Worm (Caenorhabditis elegans) whole organism, L4 larva: Measurements from ENCODE around the gene srw-76.

Source experiments
- F10B5.3 ChIP-seq: sonication (generic microtip); optimal IDR thresholded peaks from 2 replicates; lab custom pipeline; 2016; ENCODE audit warnings: mild to moderate bottlenecking, missing genetic modification characterization, missing compliant biosample characterization
- F26F4.8 ChIP-seq: fragments of 200-800 bp; sonication (Bioruptor generic); conservative IDR thresholded peaks from 2 replicates; pipeline ENCODE4 v1.3.6; 2022; ENCODE audit warnings: missing genetic modification characterization, missing compliant biosample characterization
- F44E2.7 ChIP-seq: fragments of 200-800 bp; sonication (Bioruptor generic); IDR thresholded peaks from 2 replicates; pipeline ENCODE4 v2.1.2; 2022; ENCODE audit warnings: missing genetic modification characterization, missing compliant biosample characterization
- T20F7.1 ChIP-seq: fragments of 200-800 bp; sonication (Bioruptor generic); optimal IDR thresholded peaks from 2 replicates; lab custom pipeline; 2018; ENCODE audit warnings: mild to moderate bottlenecking, missing genetic modification characterization, missing compliant biosample characterization
- T26A8.4 ChIP-seq: fragments of 200-800 bp; sonication (Bioruptor generic); IDR thresholded peaks from 2 replicates; pipeline ENCODE4 v1.3.6; 2022; ENCODE audit warnings: missing genetic modification characterization, missing compliant biosample characterization
- Y48G9A.11 ChIP-seq: fragments of 200-800 bp; sonication (Bioruptor generic); IDR thresholded peaks from 2 replicates; pipeline ENCODE4 v1.3.6; 2022; ENCODE audit warnings: missing genetic modification reagents, missing genetic modification characterization, missing compliant biosample characterization
- Y5F2A.4 ChIP-seq: fragments of 200-800 bp; sonication (Bioruptor generic); optimal IDR thresholded peaks from 2 replicates; lab custom pipeline; 2018; ENCODE audit warnings: mild to moderate bottlenecking, missing genetic modification characterization, missing compliant biosample characterization
- ZK337.2 ChIP-seq: fragments of 200-800 bp; sonication (Bioruptor generic); IDR thresholded peaks from 2 replicates; pipeline ENCODE4 v1.3.6; 2022; ENCODE audit warnings: missing genetic modification reagents, missing genetic modification characterization, missing compliant biosample characterization
- ZK546.5 ChIP-seq, 2 experiments: sonication (generic microtip); optimal IDR thresholded peaks; 2 replicates each; lab custom pipeline; 2017; ENCODE audit warnings: missing biosample characterization in 2 of 2, missing genetic modification characterization in 2 of 2
- ama-1 ChIP-seq: fragments of 150-350 bp; optimal IDR thresholded peaks from 2 replicates; lab custom pipeline; 2014; ENCODE audit warnings: inconsistent platforms, mixed read lengths
- attf-4 ChIP-seq: sonication (generic microtip); optimal IDR thresholded peaks from 3 replicates; lab custom pipeline; 2017; ENCODE audit warnings: missing biosample characterization, missing genetic modification characterization
- ceh-20 ChIP-seq: fragments of 200-800 bp; sonication (Bioruptor generic); IDR thresholded peaks from 2 replicates; pipeline ENCODE4 v1.3.6; 2022; ENCODE audit warnings: missing genetic modification reagents, missing genetic modification characterization, missing compliant biosample characterization
- ceh-28 ChIP-seq: fragments of 150-350 bp; optimal IDR thresholded peaks from 2 replicates; lab custom pipeline; 2014; ENCODE audit warnings: missing biosample characterization, missing genetic modification reagents, missing genetic modification characterization
- cey-2 ChIP-seq: sonication (generic microtip); optimal IDR thresholded peaks from 3 replicates; lab custom pipeline; 2017; ENCODE audit warnings: missing genetic modification characterization, mild to moderate bottlenecking, missing compliant biosample characterization, antibody characterized with exemption, borderline replicate concordance; ENCODE audit not compliant: insufficient read depth
- ctbp-1 ChIP-seq: fragments of 200-800 bp; sonication (Bioruptor generic); IDR thresholded peaks from 2 replicates; pipeline ENCODE4 v1.3.6; 2022; ENCODE audit warnings: missing genetic modification reagents, missing genetic modification characterization, missing compliant biosample characterization
- daf-16 ChIP-seq, 3 experiments: sonication (generic microtip); optimal IDR thresholded peaks; 2 replicates each; lab custom pipeline; 2016 to 2017; ENCODE audit warnings: missing genetic modification characterization in 3 of 3, missing genetic modification reagents in 3 of 3, mild to moderate bottlenecking in 2 of 3, missing compliant biosample characterization in 2 of 3, missing biosample characterization in 1 of 3, moderate library complexity in 1 of 3
- daf-8 ChIP-seq: fragments of 200-800 bp; sonication (Bioruptor generic); IDR thresholded peaks from 2 replicates; pipeline ENCODE4 v1.3.6; 2022; ENCODE audit warnings: missing genetic modification characterization, missing compliant biosample characterization
- dmd-8 ChIP-seq: fragments of 200-800 bp; sonication (Bioruptor generic); IDR thresholded peaks from 2 replicates; pipeline ENCODE4 v1.3.6; 2022; ENCODE audit warnings: missing genetic modification characterization, missing compliant biosample characterization
- dmd-9 ChIP-seq: fragments of 200-800 bp; sonication (Bioruptor generic); IDR thresholded peaks from 2 replicates; pipeline ENCODE4 v1.3.6; 2022; ENCODE audit warnings: missing genetic modification reagents, missing genetic modification characterization, missing compliant biosample characterization
- dpl-1 ChIP-seq: fragments of 150-350 bp; optimal IDR thresholded peaks from 2 replicates; lab custom pipeline; 2014; ENCODE audit warnings: missing biosample characterization, missing genetic modification reagents, missing genetic modification characterization
- dve-1 ChIP-seq: sonication (generic microtip); optimal IDR thresholded peaks from 2 replicates; lab custom pipeline; 2017; ENCODE audit warnings: antibody characterized with exemption, mild to moderate bottlenecking, missing genetic modification characterization, missing compliant biosample characterization; ENCODE audit not compliant: insufficient read depth
- egl-27 ChIP-seq: sonication (generic microtip); optimal IDR thresholded peaks from 3 replicates; lab custom pipeline; 2017; ENCODE audit warnings: missing biosample characterization, missing genetic modification reagents, missing genetic modification characterization
- fkh-10 ChIP-seq: fragments of 150-350 bp; optimal IDR thresholded peaks from 2 replicates; lab custom pipeline; 2014; ENCODE audit warnings: missing biosample characterization, missing genetic modification reagents, missing genetic modification characterization
- fos-1 ChIP-seq: fragments of 150-350 bp; optimal IDR thresholded peaks from 2 replicates; lab custom pipeline; 2014; ENCODE audit warnings: missing biosample characterization, missing genetic modification characterization
- hif-1 ChIP-seq, 2 experiments: sonication (generic microtip); optimal IDR thresholded peaks; 2 replicates each; lab custom pipeline; 2016 to 2017; ENCODE audit warnings: missing compliant biosample characterization in 2 of 2, missing genetic modification characterization in 2 of 2, missing genetic modification reagents in 2 of 2, missing genotype in 2 of 2, mild to moderate bottlenecking in 1 of 2
- lin-38 ChIP-seq: fragments of 200-800 bp; sonication (Bioruptor generic); IDR thresholded peaks from 2 replicates; pipeline ENCODE4 v1.3.6; 2022; ENCODE audit warnings: missing genetic modification reagents, missing genetic modification characterization, missing compliant biosample characterization
- lin-39 ChIP-seq: fragments of 150-350 bp; optimal IDR thresholded peaks from 2 replicates; lab custom pipeline; 2014; ENCODE audit warnings: missing biosample characterization, missing genetic modification reagents, missing genetic modification characterization
- madf-5 ChIP-seq, 2 experiments: fragments of 200-800 bp; sonication (Bioruptor generic); IDR thresholded peaks; 2 replicates each; pipeline ENCODE4 v1.3.6; 2022; ENCODE audit warnings: missing compliant biosample characterization in 2 of 2, missing genetic modification characterization in 2 of 2
- madf-9 ChIP-seq: fragments of 200-800 bp; sonication (Bioruptor generic); conservative IDR thresholded peaks from 2 replicates; pipeline ENCODE4 v1.3.6; 2022; ENCODE audit warnings: missing genetic modification reagents, missing genetic modification characterization, missing compliant biosample characterization
- mdl-1 ChIP-seq, 2 experiments: fragments of 150-350 bp in 1 of 2; sonication (generic microtip) in 1 of 2; optimal IDR thresholded peaks; 2 replicates each; lab custom pipeline; 2014 to 2017; ENCODE audit warnings: missing biosample characterization in 2 of 2, missing genetic modification characterization in 2 of 2
- mdt-29 ChIP-seq: fragments of 200-800 bp; sonication (Bioruptor generic); IDR thresholded peaks from 2 replicates; pipeline ENCODE4 v1.3.6; 2022; ENCODE audit warnings: missing genetic modification reagents, missing genetic modification characterization, missing compliant biosample characterization
- nhr-102 ChIP-seq: sonication (generic microtip); optimal IDR thresholded peaks from 2 replicates; lab custom pipeline; 2016; ENCODE audit warnings: mild to moderate bottlenecking, missing genetic modification characterization, moderate library complexity, missing compliant biosample characterization
- nhr-11 ChIP-seq: fragments of 150-350 bp; optimal IDR thresholded peaks from 2 replicates; lab custom pipeline; 2014; ENCODE audit warnings: missing biosample characterization, missing genetic modification characterization
- nhr-25 ChIP-seq: sonication (generic microtip); optimal IDR thresholded peaks from 2 replicates; lab custom pipeline; 2017; ENCODE audit warnings: missing genetic modification characterization, mild to moderate bottlenecking, missing compliant biosample characterization, antibody characterized with exemption, moderate library complexity, borderline replicate concordance; ENCODE audit not compliant: insufficient read depth
- nhr-28 ChIP-seq: fragments of 150-350 bp; optimal IDR thresholded peaks from 2 replicates; lab custom pipeline; 2014; ENCODE audit warnings: missing biosample characterization, missing genetic modification characterization
- nhr-41 ChIP-seq: fragments of 200-800 bp; sonication (Bioruptor generic); IDR thresholded peaks from 2 replicates; pipeline ENCODE4 v1.3.6; 2022; ENCODE audit warnings: missing genetic modification reagents, missing genetic modification characterization, missing compliant biosample characterization
- nhr-42 ChIP-seq: fragments of 200-800 bp; sonication (Bioruptor generic); IDR thresholded peaks from 2 replicates; pipeline ENCODE4 v1.3.6; 2022; ENCODE audit warnings: missing genetic modification characterization, missing compliant biosample characterization
- nhr-76 ChIP-seq: fragments of 150-350 bp; optimal IDR thresholded peaks from 2 replicates; lab custom pipeline; 2014; ENCODE audit warnings: missing biosample characterization, missing genetic modification characterization
- nhr-77 ChIP-seq: fragments of 150-350 bp; optimal IDR thresholded peaks from 2 replicates; lab custom pipeline; 2014; ENCODE audit warnings: missing biosample characterization, missing genetic modification characterization
- pqm-1 ChIP-seq: sonication (generic microtip); optimal IDR thresholded peaks from 2 replicates; lab custom pipeline; 2017; ENCODE audit warnings: missing biosample characterization, missing genetic modification characterization
- saeg-2 ChIP-seq: fragments of 200-800 bp; sonication (Bioruptor generic); IDR thresholded peaks from 2 replicates; pipeline ENCODE4 v1.3.6; 2022; ENCODE audit warnings: missing genetic modification reagents, missing genetic modification characterization, missing compliant biosample characterization
- snpc-1.2 ChIP-seq: fragments of 200-800 bp; sonication (Bioruptor generic); IDR thresholded peaks from 2 replicates; pipeline ENCODE4 v1.3.6; 2022; ENCODE audit warnings: missing genetic modification reagents, missing genetic modification characterization, missing compliant biosample characterization
- spr-3 ChIP-seq: fragments of 200-800 bp; sonication (Bioruptor generic); optimal IDR thresholded peaks from 2 replicates; lab custom pipeline; 2018; ENCODE audit warnings: mild to moderate bottlenecking, missing genetic modification characterization, missing compliant biosample characterization
- unc-130 ChIP-seq: sonication (generic microtip); optimal IDR thresholded peaks from 2 replicates; lab custom pipeline; 2016; ENCODE audit warnings: missing genetic modification reagents, missing genetic modification characterization, missing compliant biosample characterization
- unc-39 ChIP-seq: sonication (generic microtip); optimal IDR thresholded peaks from 2 replicates; lab custom pipeline; 2017; ENCODE audit warnings: missing biosample characterization, missing genetic modification characterization
- unc-62 ChIP-seq, 3 experiments: fragments of 150-350 bp in 1 of 3; sonication (generic microtip); optimal IDR thresholded peaks in 2 of 3; peaks in 1 of 3; 1 replicate in 1 of 3; 2 replicates in 2 of 3; lab custom pipeline; 2014 to 2017; ENCODE audit warnings: missing biosample characterization in 3 of 3, missing genetic modification characterization in 3 of 3, missing genetic modification reagents in 3 of 3, missing genotype in 1 of 3
- zip-11 ChIP-seq: fragments of 200-800 bp; sonication (Bioruptor generic); IDR thresholded peaks from 2 replicates; pipeline ENCODE4 v1.3.6; 2022; ENCODE audit warnings: missing genetic modification characterization, missing compliant biosample characterization
- ztf-11 ChIP-seq: fragments of 150-350 bp; optimal IDR thresholded peaks from 2 replicates; lab custom pipeline; 2014; ENCODE audit warnings: missing biosample characterization, missing genetic modification characterization

Gene srw-76

DNA sequence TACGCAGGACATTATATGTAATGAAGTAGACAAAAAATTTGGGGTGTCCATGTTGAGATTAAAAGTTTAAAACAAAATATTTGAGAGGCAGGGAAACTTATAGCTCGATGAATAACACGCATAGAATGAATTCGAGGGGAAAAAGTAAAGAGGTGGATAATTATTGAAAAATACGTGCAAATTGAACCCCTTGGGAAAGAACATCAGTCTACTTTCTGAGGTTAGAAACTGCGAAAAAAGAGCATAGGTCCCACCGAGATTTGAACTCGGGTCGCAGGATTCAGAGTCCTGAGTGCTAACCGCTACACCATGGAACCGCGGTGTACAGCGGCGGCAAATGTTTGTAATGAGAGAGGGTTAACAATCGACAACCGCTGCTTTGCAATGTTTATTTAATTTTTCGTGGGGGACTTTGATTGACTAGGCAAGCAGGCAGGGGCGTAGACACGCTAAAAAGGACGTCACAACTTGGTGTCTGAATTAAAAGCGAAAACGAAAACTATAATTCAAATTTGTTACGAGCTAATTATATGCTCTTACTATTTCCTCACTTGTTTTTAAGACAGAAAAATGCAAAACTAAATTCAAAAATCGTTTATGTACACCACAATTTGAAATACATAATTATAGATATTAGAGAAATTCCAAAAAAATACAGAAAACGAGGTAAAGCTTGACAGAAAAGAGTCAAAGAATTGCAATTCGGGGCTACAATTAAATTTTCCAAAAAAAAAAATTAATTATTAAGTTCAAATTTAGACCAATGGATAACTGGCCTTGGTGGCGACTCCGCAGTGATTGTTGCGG lies 45.9 kb downstream of the srw-76 start, which contains the start of gene srh-269 (continued):
- no peak for TF ChIP-seq nhr-25 (tag; lab: Kevin White, UChicago)
- peak; percentile 66 for TF ChIP-seq Y5F2A.4 (GFP tag; lab: Kevin White, UChicago)
- peak; percentile 90 for TF ChIP-seq mdt-29 (GFP tag; lab: Robert Waterston, UW)
- peak; percentile 88 for TF ChIP-seq snpc-1.2
- TF ChIP-seq F44E2.7, result peak; percentile 74; the same call in 1 of the 2 replicates
- TF ChIP-seq ZK546.5 (tag; optimal IDR thresholded peaks at IDR 0.05; lab: Kevin White, UChicago), result no peak
- TF ChIP-seq ceh-20 (GFP tag; lab: Robert Waterston, UW), result peak; percentile 86
- TF ChIP-seq F26F4.8, result peak; percentile 86
- TF ChIP-seq fkh-10, result no peak
- TF ChIP-seq unc-130 (GFP tag; lab: Kevin White, UChicago), result peak; percentile 61
- TF ChIP-seq madf-9 (GFP tag; lab: Robert Waterston, UW), result peak; percentile 89
- no peak for TF ChIP-seq cey-2 (tag; lab: Kevin White, UChicago)
- TF ChIP-seq fos-1, result no peak
- TF ChIP-seq attf-4, result no peak
- peak; percentile 61; the same call in 1 of the 2 replicates for TF ChIP-seq dmd-9 (GFP tag; lab: Robert Waterston, UW)
- TF ChIP-seq zip-11 (GFP tag; lab: Robert Waterston, UW), result no peak; the same call in 1 of the 2 replicates
- TF ChIP-seq spr-3, result peak; percentile 69
- peak; percentile 83 for TF ChIP-seq nhr-42 (GFP tag; lab: Robert Waterston, UW)
- TF ChIP-seq nhr-11 (tag; lab: Kevin White, UChicago), result peak; percentile 69
- TF ChIP-seq lin-39 (tag; lab: Kevin White, UChicago), result no peak
- TF ChIP-seq dpl-1 (GFP tag; lab: Kevin White, UChicago), result peak; percentile 34
- TF ChIP-seq nhr-28 (tag; lab: Kevin White, UChicago), result peak; percentile 38
- TF ChIP-seq nhr-76 (tag; lab: Kevin White, UChicago), result no peak
- TF ChIP-seq ztf-11 (tag; lab: Kevin White, UChicago), result no peak
- TF ChIP-seq dmd-8, result peak; percentile 92
- peak; percentile 10 for TF ChIP-seq nhr-77
- TF ChIP-seq Y48G9A.11, result peak; percentile 78
- peak; percentile 93 for TF ChIP-seq T26A8.4
- TF ChIP-seq dve-1 (tag; lab: Kevin White, UChicago), result peak; percentile 83
- no peak for TF ChIP-seq pqm-1 (tag; lab: Kevin White, UChicago)
- no peak for TF ChIP-seq egl-27 (tag; lab: Kevin White, UChicago)
- peak; percentile 8 for TF ChIP-seq F10B5.3 (tag; lab: Kevin White, UChicago)
- TF ChIP-seq ama-1 (lab: Kevin White, UChicago), result no peak
- TF ChIP-seq ctbp-1 (GFP tag; lab: Robert Waterston, UW), result peak; percentile 80
- peak; percentile 77 for TF ChIP-seq nhr-102 (tag; lab: Kevin White, UChicago)
- TF ChIP-seq unc-62 (GFP tag; optimal IDR thresholded peaks at IDR 0.05 in 1 of 2; lab: Kevin White, UChicago), result no peak
- no peak for TF ChIP-seq unc-62 (tag; optimal IDR thresholded peaks at IDR 0.05; lab: Kevin White, UChicago)
- TF ChIP-seq daf-16 (GFP tag; optimal IDR thresholded peaks at IDR 0.05; lab: Kevin White, UChicago), result peak; percentile 54 to 79
- TF ChIP-seq daf-16 (tag; optimal IDR thresholded peaks at IDR 0.05; lab: Kevin White, UChicago), result peak; percentile 81
- no peak for TF ChIP-seq ceh-28 (tag; lab: Kevin White, UChicago)
- no peak for TF ChIP-seq lin-38 (GFP tag; lab: Robert Waterston, UW)
- TF ChIP-seq T20F7.1, result peak; percentile 50
- TF ChIP-seq ZK337.2, result peak; percentile 72; the same call in 1 of the 2 replicates
- TF ChIP-seq unc-39, result no peak
- peak; percentile 62 to 75; a peak in 1 of 4 replicates for TF ChIP-seq madf-5 (GFP tag; IDR thresholded peaks at IDR 0.05; lab: Robert Waterston, UW)
- TF ChIP-seq hif-1 (tag; optimal IDR thresholded peaks at IDR 0.05; lab: Kevin White, UChicago), result peak in 1 of 2 experiments; percentile 71
- 0 out of 2 replicates have a peak, but pooled peaks have one; percentile 37 for TF ChIP-seq daf-8 (GFP tag; lab: Robert Waterston, UW)
- no peak for TF ChIP-seq mdl-1 (tag; optimal IDR thresholded peaks at IDR 0.05; lab: Kevin White, UChicago)
- TF ChIP-seq nhr-41 (GFP tag; lab: Robert Waterston, UW), result peak; percentile 81
- peak; percentile 65; the same call in 1 of the 2 replicates for TF ChIP-seq saeg-2 (GFP tag; lab: Robert Waterston, UW)
